Worm (Caenorhabditis elegans) whole organism, L2 larva: ENCODE data around the gene lst-4.

Experiments
- C34F6.9 ChIP-seq: fragments of 150-350 bp; optimal IDR thresholded peaks from 2 replicates; lab custom pipeline; 2014; ENCODE audit warnings: missing biosample characterization, missing genetic modification characterization
- F13H6.1 ChIP-seq: sonication (generic microtip); optimal IDR thresholded peaks from 2 replicates; lab custom pipeline; 2016; ENCODE audit warnings: missing genetic modification characterization, missing compliant biosample characterization
- R02D3.7 ChIP-seq: fragments of 150-350 bp; optimal IDR thresholded peaks from 2 replicates; lab custom pipeline; 2014; ENCODE audit warnings: missing biosample characterization, missing genetic modification characterization
- Y55F3AM.14 ChIP-seq: fragments of 200-800 bp; sonication (Bioruptor generic); optimal IDR thresholded peaks from 2 replicates; lab custom pipeline; 2018; ENCODE audit warnings: mild to moderate bottlenecking, missing genetic modification characterization, missing compliant biosample characterization
- ZK546.5 ChIP-seq: sonication (generic microtip); optimal IDR thresholded peaks from 2 replicates; lab custom pipeline; 2017; ENCODE audit warnings: missing biosample characterization, missing genetic modification characterization
- alr-1 ChIP-seq: fragments of 150-350 bp; optimal IDR thresholded peaks from 2 replicates; lab custom pipeline; 2014; ENCODE audit warnings: missing biosample characterization, missing genetic modification characterization
- aly-2 ChIP-seq: fragments of 150-350 bp; optimal IDR thresholded peaks from 2 replicates; lab custom pipeline; 2014; ENCODE audit warnings: missing biosample characterization, missing genetic modification characterization
- ama-1 ChIP-seq: fragments of 150-350 bp; optimal IDR thresholded peaks from 2 replicates; lab custom pipeline; 2018; ENCODE audit warnings: inconsistent platforms
- ceh-16 ChIP-seq: fragments of 150-350 bp; optimal IDR thresholded peaks from 2 replicates; lab custom pipeline; 2014; ENCODE audit warnings: missing biosample characterization, missing genetic modification characterization
- ceh-82 ChIP-seq: fragments of 150-350 bp; optimal IDR thresholded peaks from 2 replicates; lab custom pipeline; 2014; ENCODE audit warnings: missing biosample characterization, missing genetic modification characterization
- crh-2 ChIP-seq: sonication (generic microtip); optimal IDR thresholded peaks from 2 replicates; lab custom pipeline; 2017; ENCODE audit warnings: missing biosample characterization, missing genetic modification characterization
- dmd-4 ChIP-seq: sonication (generic microtip); optimal IDR thresholded peaks from 2 replicates; lab custom pipeline; 2017; ENCODE audit warnings: missing biosample characterization, missing genetic modification characterization
- elt-1 ChIP-seq: fragments of 150-350 bp; optimal IDR thresholded peaks from 2 replicates; lab custom pipeline; 2014; ENCODE audit warnings: missing biosample characterization, missing genetic modification characterization
- elt-3 ChIP-seq: sonication (generic microtip); optimal IDR thresholded peaks from 2 replicates; lab custom pipeline; 2017; ENCODE audit warnings: missing biosample characterization, missing genetic modification characterization
- fos-1 ChIP-seq: fragments of 150-350 bp; optimal IDR thresholded peaks from 2 replicates; lab custom pipeline; 2014; ENCODE audit warnings: missing biosample characterization, missing genetic modification characterization
- gmeb-1 ChIP-seq: fragments of 150-350 bp; optimal IDR thresholded peaks from 2 replicates; lab custom pipeline; 2014; ENCODE audit warnings: missing biosample characterization, missing genetic modification characterization
- lin-11 ChIP-seq: fragments of 150-350 bp; sonication (generic microtip); optimal IDR thresholded peaks from 2 replicates; lab custom pipeline; 2014; ENCODE audit warnings: missing biosample characterization, missing genetic modification characterization, inconsistent platforms, mixed read lengths
- lin-13 ChIP-seq: fragments of 150-350 bp; optimal IDR thresholded peaks from 2 replicates; lab custom pipeline; 2014; ENCODE audit warnings: missing biosample characterization, missing genetic modification reagents, missing genetic modification characterization
- lin-39 ChIP-seq: fragments of 150-350 bp; optimal IDR thresholded peaks from 2 replicates; lab custom pipeline; 2014; ENCODE audit warnings: missing biosample characterization, missing genetic modification reagents, missing genetic modification characterization
- mab-5 ChIP-seq: fragments of 150-350 bp; optimal IDR thresholded peaks from 2 replicates; lab custom pipeline; 2014; ENCODE audit warnings: missing biosample characterization, missing genetic modification characterization
- mbf-1 ChIP-seq: sonication (generic microtip); optimal IDR thresholded peaks from 2 replicates; lab custom pipeline; 2017; ENCODE audit warnings: missing biosample characterization, missing genetic modification characterization
- mdl-1 ChIP-seq, 2 experiments: fragments of 150-350 bp in 1 of 2; sonication (generic microtip) in 1 of 2; optimal IDR thresholded peaks; 2 replicates each; lab custom pipeline; 2017; ENCODE audit warnings: missing biosample characterization in 2 of 2, missing genetic modification characterization in 2 of 2
- nhr-10 ChIP-seq: sonication (generic microtip); optimal IDR thresholded peaks from 2 replicates; lab custom pipeline; 2017; ENCODE audit warnings: missing biosample characterization, missing genetic modification characterization
- nhr-11 ChIP-seq: fragments of 150-350 bp; optimal IDR thresholded peaks from 2 replicates; lab custom pipeline; 2014; ENCODE audit warnings: missing biosample characterization, missing genetic modification characterization
- nhr-12 ChIP-seq: fragments of 150-350 bp; optimal IDR thresholded peaks from 2 replicates; lab custom pipeline; 2014; ENCODE audit warnings: missing biosample characterization, missing genetic modification characterization
- nhr-129 ChIP-seq: fragments of 150-350 bp; optimal IDR thresholded peaks from 2 replicates; lab custom pipeline; 2014; ENCODE audit warnings: missing biosample characterization, missing genetic modification characterization
- nhr-21 ChIP-seq: fragments of 150-350 bp; optimal IDR thresholded peaks from 2 replicates; lab custom pipeline; 2014; ENCODE audit warnings: missing biosample characterization, missing genetic modification characterization
- nhr-23 ChIP-seq: fragments of 150-350 bp; optimal IDR thresholded peaks from 2 replicates; lab custom pipeline; 2014; ENCODE audit warnings: missing biosample characterization, missing genetic modification reagents, missing genetic modification characterization
- nhr-25 ChIP-seq: fragments of 150-350 bp; sonication (generic microtip); optimal IDR thresholded peaks from 3 replicates; lab custom pipeline; 2014; ENCODE audit warnings: missing biosample characterization, missing genetic modification characterization
- nhr-6 ChIP-seq: fragments of 150-350 bp; optimal IDR thresholded peaks from 2 replicates; lab custom pipeline; 2014; ENCODE audit warnings: missing biosample characterization, missing genetic modification characterization
- nhr-77 ChIP-seq: fragments of 150-350 bp; optimal IDR thresholded peaks from 2 replicates; lab custom pipeline; 2014; ENCODE audit warnings: missing biosample characterization, missing genetic modification characterization
- peb-1 ChIP-seq: fragments of 150-350 bp; optimal IDR thresholded peaks from 2 replicates; lab custom pipeline; 2014; ENCODE audit warnings: missing biosample characterization, missing genetic modification characterization
- sem-4 ChIP-seq: fragments of 150-350 bp; optimal IDR thresholded peaks from 2 replicates; lab custom pipeline; 2014; ENCODE audit warnings: missing biosample characterization, missing genetic modification reagents, missing genetic modification characterization
- sma-3 ChIP-seq: sonication (generic microtip); optimal IDR thresholded peaks from 2 replicates; lab custom pipeline; 2016; ENCODE audit warnings: missing genetic modification reagents, missing genetic modification characterization, missing compliant biosample characterization
- snpc-4 ChIP-seq: fragments of 150-350 bp; optimal IDR thresholded peaks from 2 replicates; lab custom pipeline; 2014; ENCODE audit warnings: missing biosample characterization, missing genetic modification characterization
- unc-39 ChIP-seq: fragments of 150-350 bp; optimal IDR thresholded peaks from 2 replicates; lab custom pipeline; 2014; ENCODE audit warnings: missing biosample characterization, missing genetic modification characterization
- unc-55 ChIP-seq: fragments of 150-350 bp; sonication (generic microtip); optimal IDR thresholded peaks from 3 replicates; lab custom pipeline; 2014; ENCODE audit warnings: missing biosample characterization, missing genetic modification reagents, missing genetic modification characterization
- unc-62 ChIP-seq: fragments of 150-350 bp; optimal IDR thresholded peaks from 2 replicates; lab custom pipeline; 2014; ENCODE audit warnings: missing biosample characterization, missing genetic modification reagents, missing genetic modification characterization
- ztf-1 ChIP-seq: fragments of 200-800 bp; sonication (Bioruptor generic); conservative IDR thresholded peaks from 2 replicates; pipeline ENCODE4 v1.3.6; 2022; ENCODE audit warnings: missing genetic modification characterization, missing compliant biosample characterization
- ztf-11 ChIP-seq: sonication (generic microtip); optimal IDR thresholded peaks from 2 replicates; lab custom pipeline; 2017; ENCODE audit warnings: missing biosample characterization, missing genetic modification characterization
- ztf-4 ChIP-seq: fragments of 150-350 bp; optimal IDR thresholded peaks from 2 replicates; lab custom pipeline; 2014; ENCODE audit warnings: missing biosample characterization, missing genetic modification characterization

Gene lst-4

DNA sequence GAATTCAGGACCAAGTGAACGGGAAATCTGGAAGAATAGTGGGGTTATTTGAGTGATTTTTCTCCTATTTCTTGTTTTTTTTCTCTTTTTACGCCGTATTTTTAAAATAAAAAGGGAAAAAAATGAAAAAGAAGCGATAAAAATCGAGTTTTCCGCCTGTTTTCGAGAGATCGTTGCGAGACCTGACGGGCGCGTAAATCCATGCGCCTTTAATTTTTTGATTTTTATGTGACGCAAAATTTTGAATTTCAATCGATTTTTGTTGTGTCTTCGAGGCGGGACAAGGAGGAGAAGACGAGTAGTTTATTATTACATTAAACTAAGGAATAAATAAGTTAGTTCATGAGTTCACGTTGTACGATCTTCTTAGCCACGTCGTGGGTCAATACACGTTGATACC is 44.0 kb upstream of the lst-4 start:
- no peak for TF ChIP-seq unc-55 (GFP tag; lab: Kevin White, UChicago)
- TF ChIP-seq ceh-16 (tag; lab: Kevin White, UChicago), result no peak
- TF ChIP-seq sem-4, result no peak
- TF ChIP-seq F13H6.1 (tag; lab: Kevin White, UChicago), result no peak

DNA sequence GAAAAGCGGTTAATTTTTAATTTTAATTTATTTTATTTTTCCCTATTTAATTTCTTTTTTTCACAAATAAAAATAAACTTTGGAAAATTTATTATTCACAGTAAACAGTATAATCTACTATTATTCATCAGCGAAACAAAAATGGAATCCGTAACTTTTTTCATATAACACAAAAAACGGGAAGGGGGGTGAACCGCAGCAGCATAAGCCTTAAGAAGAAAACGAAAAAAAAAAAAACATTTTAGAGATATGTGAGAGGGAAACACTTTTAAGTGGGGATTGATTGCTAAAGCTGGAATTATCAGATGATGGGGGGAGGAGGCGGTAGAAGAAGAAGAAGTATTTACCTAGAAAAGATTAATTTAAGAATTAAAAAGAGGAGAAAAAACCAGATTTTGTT is 38.0 kb upstream of the lst-4 start:
- no peak for TF ChIP-seq nhr-12 (tag; lab: Kevin White, UChicago)
- no peak for TF ChIP-seq dmd-4
- TF ChIP-seq fos-1, result no peak
- TF ChIP-seq ztf-1 (GFP tag; lab: Robert Waterston, UW), result no peak
- TF ChIP-seq ceh-82 (tag; lab: Kevin White, UChicago), result no peak
- TF ChIP-seq nhr-10 (tag; lab: Kevin White, UChicago), result no peak
- no peak for TF ChIP-seq aly-2
- no peak for TF ChIP-seq unc-55 (GFP tag; lab: Kevin White, UChicago)
- no peak for TF ChIP-seq lin-39 (tag; lab: Kevin White, UChicago)
- no peak for TF ChIP-seq elt-1 (tag; lab: Kevin White, UChicago)
- TF ChIP-seq ceh-16 (tag; lab: Kevin White, UChicago), result no peak
- no peak for TF ChIP-seq sem-4
- no peak for TF ChIP-seq snpc-4 (tag; lab: Kevin White, UChicago)
- no peak for TF ChIP-seq unc-62 (GFP tag; lab: Kevin White, UChicago)
- no peak for TF ChIP-seq nhr-23 (tag; lab: Kevin White, UChicago)
- TF ChIP-seq ama-1 (lab: Kevin White, UChicago), result no peak
- no peak for TF ChIP-seq sma-3
- TF ChIP-seq mbf-1, result no peak
- no peak for TF ChIP-seq crh-2 (tag; lab: Kevin White, UChicago)

DNA sequence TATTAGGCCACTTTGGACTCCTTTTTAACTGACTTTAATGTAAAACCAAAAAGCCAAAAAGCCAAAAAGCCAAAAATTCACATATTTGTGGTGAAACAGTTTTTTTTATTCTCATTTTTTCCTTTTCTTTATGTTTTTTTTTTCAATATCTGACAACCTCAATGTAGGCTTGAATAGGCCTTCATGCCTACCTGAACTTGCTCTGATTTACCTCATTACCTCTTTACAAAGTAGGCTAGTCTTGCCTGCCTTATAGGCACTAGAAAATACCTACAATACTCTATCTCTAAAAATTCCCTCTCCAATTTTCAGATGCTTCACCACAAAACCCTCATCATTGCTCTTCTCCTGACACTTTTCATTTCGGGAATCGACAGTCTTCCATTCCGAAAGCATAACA is 36.6 kb upstream of the lst-4 start, which contains the start of gene ins-34:
Gene ins-34, plus strand, starts transcription at position 301 of the 400 bp plus-strand sequence.
- TF ChIP-seq ztf-4 (tag; lab: Kevin White, UChicago) (no peak), peb-1 (tag; lab: Kevin White, UChicago) (no peak), nhr-21 (tag; lab: Kevin White, UChicago) (no peak), C34F6.9 (tag; lab: Kevin White, UChicago) (no peak), dmd-4 (no peak), nhr-23 (tag; lab: Kevin White, UChicago) (no peak), nhr-11 (tag; lab: Kevin White, UChicago) (no peak), lin-39 (tag; lab: Kevin White, UChicago) (no peak), ZK546.5 (tag; lab: Kevin White, UChicago) (no peak), nhr-77 (tag; lab: Kevin White, UChicago) (no peak), ztf-11 (tag; lab: Kevin White, UChicago) (no peak), ama-1 (lab: Kevin White, UChicago) (no peak), nhr-25 (tag; lab: Kevin White, UChicago) (no peak), nhr-12 (tag; lab: Kevin White, UChicago) (no peak), nhr-6 (tag; lab: Kevin White, UChicago) (no peak), lin-11 (tag; lab: Kevin White, UChicago) (no peak)
- TF ChIP-seq, all 48 proteins: peak for 0

DNA sequence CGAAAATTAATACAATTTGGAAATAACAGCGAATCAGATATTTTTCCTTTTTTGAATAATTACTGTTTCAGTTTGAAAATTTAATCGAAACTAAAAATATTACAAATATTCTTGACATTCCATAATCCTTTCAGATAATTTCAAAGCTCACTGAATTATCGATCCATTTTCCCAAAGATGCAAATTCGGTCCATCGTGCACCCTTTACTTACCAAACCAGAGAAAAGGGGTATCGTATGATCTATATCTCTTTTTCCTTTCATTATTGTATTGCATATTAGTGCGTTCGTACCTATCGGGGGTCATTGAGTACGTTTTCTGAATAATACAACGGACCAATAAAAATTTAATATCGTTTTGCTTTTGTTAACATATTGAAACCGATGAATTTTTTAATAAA is 35.1 kb upstream of the lst-4 start:
- TF ChIP-seq C34F6.9 (tag; lab: Kevin White, UChicago) (no peak), ztf-4 (tag; lab: Kevin White, UChicago) (no peak), lin-13 (GFP tag; lab: Kevin White, UChicago) (no peak), ztf-11 (tag; lab: Kevin White, UChicago) (no peak), nhr-25 (tag; lab: Kevin White, UChicago) (no peak), lin-11 (tag; lab: Kevin White, UChicago) (no peak), dmd-4 (no peak), peb-1 (tag; lab: Kevin White, UChicago) (no peak), ZK546.5 (tag; lab: Kevin White, UChicago) (no peak), mab-5 (tag; lab: Kevin White, UChicago) (no peak), unc-55 (GFP tag; lab: Kevin White, UChicago) (no peak), alr-1 (tag; lab: Kevin White, UChicago) (no peak)

DNA sequence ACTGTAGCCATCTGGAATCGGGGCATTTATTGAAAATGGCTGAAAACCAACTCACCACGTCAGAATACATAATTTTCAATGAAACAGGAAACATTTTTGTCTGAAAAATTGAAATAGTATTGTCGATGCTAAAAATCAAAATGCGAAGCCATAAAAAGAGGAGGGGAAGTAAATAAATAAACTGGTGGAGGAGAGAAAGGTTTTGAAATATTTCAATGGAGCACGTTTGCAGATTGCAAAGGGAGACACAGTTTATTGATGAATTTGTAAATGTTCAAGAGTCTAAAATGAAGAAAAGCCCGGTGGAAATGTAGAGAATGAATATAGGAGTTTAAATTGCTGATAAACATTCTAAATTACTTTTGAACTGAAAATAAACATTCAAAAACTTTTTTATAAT is 33.4 kb upstream of the lst-4 start, which contains the start of gene F52B11.5:
Gene F52B11.5, minus strand, starts transcription at position 178 of the 400 bp plus-strand sequence.
- TF ChIP-seq lin-39 (tag; lab: Kevin White, UChicago), result no peak
- TF ChIP-seq gmeb-1 (tag; lab: Kevin White, UChicago), result no peak
- TF ChIP-seq unc-39 (tag; lab: Kevin White, UChicago), result no peak
- no peak for TF ChIP-seq ZK546.5 (tag; lab: Kevin White, UChicago)
- TF ChIP-seq C34F6.9 (tag; lab: Kevin White, UChicago), result peak; percentile 62
- TF ChIP-seq sem-4, result no peak
- TF ChIP-seq unc-55 (GFP tag; lab: Kevin White, UChicago), result peak; percentile 65
- no peak for TF ChIP-seq aly-2
- no peak for TF ChIP-seq mdl-1 (tag; optimal IDR thresholded peaks at IDR 0.05; lab: Kevin White, UChicago)
- TF ChIP-seq lin-13 (GFP tag; lab: Kevin White, UChicago), result no peak
- TF ChIP-seq mbf-1, result no peak
- TF ChIP-seq R02D3.7, result no peak
- TF ChIP-seq nhr-21 (tag; lab: Kevin White, UChicago), result no peak
- no peak for TF ChIP-seq Y55F3AM.14
- no peak for TF ChIP-seq ceh-16 (tag; lab: Kevin White, UChicago)
- no peak for TF ChIP-seq ztf-11 (tag; lab: Kevin White, UChicago)
- TF ChIP-seq nhr-6 (tag; lab: Kevin White, UChicago), result no peak
- peak; percentile 71 for TF ChIP-seq nhr-129 (tag; lab: Kevin White, UChicago)
- peak; percentile 22 for TF ChIP-seq crh-2 (tag; lab: Kevin White, UChicago)
- no peak for TF ChIP-seq ama-1 (lab: Kevin White, UChicago)
- peak; percentile 35 for TF ChIP-seq fos-1
- TF ChIP-seq nhr-23 (tag; lab: Kevin White, UChicago), result no peak
- no peak for TF ChIP-seq nhr-11 (tag; lab: Kevin White, UChicago)
- TF ChIP-seq elt-1 (tag; lab: Kevin White, UChicago), result no peak
- no peak for TF ChIP-seq ceh-82 (tag; lab: Kevin White, UChicago)
- TF ChIP-seq alr-1 (tag; lab: Kevin White, UChicago), result no peak
- no peak for TF ChIP-seq lin-11 (tag; lab: Kevin White, UChicago)
- TF ChIP-seq ztf-1 (GFP tag; lab: Robert Waterston, UW), result no peak
- no peak for TF ChIP-seq elt-3 (tag; lab: Kevin White, UChicago)
- no peak for TF ChIP-seq unc-62 (GFP tag; lab: Kevin White, UChicago)
